Fruit fly (Drosophila melanogaster) whole organism, embryonic: ENCODE results near the gene Trhn.

Source experiments
- Atf6 ChIP-seq: fragments of 200-800 bp; sonication (Bioruptor generic); IDR thresholded peaks from 2 replicates; pipeline ENCODE4 v1.3.6; 2022; ENCODE audit warnings: missing biosample characterization, missing genetic modification characterization
- Bgb ChIP-seq: fragments of 200-800 bp; sonication (Bioruptor generic); IDR thresholded peaks from 2 replicates; pipeline ENCODE4 v1.3.6; 2022; ENCODE audit warnings: missing biosample characterization, missing genetic modification characterization; ENCODE audit not compliant: partially characterized antibody
- CG10366 ChIP-seq: fragments of 200-800 bp; sonication (Bioruptor generic); IDR thresholded peaks from 2 replicates; pipeline ENCODE4 v1.3.6; 2022; ENCODE audit warnings: missing biosample characterization, missing genetic modification characterization
- CG10431 ChIP-seq: fragments of 200-800 bp; sonication (Bioruptor generic); optimal IDR thresholded peaks from 3 replicates; lab custom pipeline; 2018; ENCODE audit warnings: missing biosample characterization, mild to moderate bottlenecking, missing genetic modification characterization
- CG11696 ChIP-seq: fragments of 200-800 bp; sonication (Bioruptor generic); IDR thresholded peaks from 2 replicates; pipeline ENCODE4 v1.3.6; 2022; ENCODE audit warnings: missing biosample characterization, missing genetic modification characterization
- CG13287 ChIP-seq: fragments of 200-800 bp; sonication (Bioruptor generic); IDR thresholded peaks from 2 replicates; pipeline ENCODE4 v1.3.6; 2022; ENCODE audit warnings: missing biosample characterization, missing genetic modification characterization; ENCODE audit not compliant: partially characterized antibody
- CG15479 ChIP-seq: fragments of 200-800 bp; sonication (Bioruptor generic); optimal IDR thresholded peaks from 3 replicates; lab custom pipeline; 2019; ENCODE audit warnings: missing biosample characterization, mild to moderate bottlenecking, missing genetic modification characterization, moderate library complexity
- CG16863 ChIP-seq: fragments of 200-800 bp; sonication (Bioruptor generic); optimal IDR thresholded peaks from 3 replicates; lab custom pipeline; 2016; ENCODE audit warnings: missing biosample characterization, missing genetic modification characterization
- CG18599 ChIP-seq: fragments of 200-800 bp; sonication (Bioruptor generic); optimal IDR thresholded peaks from 3 replicates; lab custom pipeline; 2017; ENCODE audit warnings: missing biosample characterization, missing genetic modification characterization, mild to moderate bottlenecking, moderate library complexity, missing genetic modification reagents
- CG2202 ChIP-seq: fragments of 200-800 bp; sonication (Bioruptor generic); optimal IDR thresholded peaks from 2 replicates; lab custom pipeline; 2018; ENCODE audit warnings: missing biosample characterization, mild to moderate bottlenecking, missing genetic modification characterization
- CG2712 ChIP-seq: fragments of 200-800 bp; optimal IDR thresholded peaks from 3 replicates; lab custom pipeline; 2019; ENCODE audit warnings: missing biosample characterization, mild to moderate bottlenecking, missing genetic modification characterization, moderate library complexity
- CG32772 ChIP-seq: fragments of 200-800 bp; sonication (Bioruptor generic); IDR thresholded peaks from 2 replicates; pipeline ENCODE4 v1.3.6; 2022; ENCODE audit warnings: missing biosample characterization, missing genetic modification characterization
- CG3847 ChIP-seq: fragments of 200-800 bp; sonication (Bioruptor generic); IDR thresholded peaks from 2 replicates; pipeline ENCODE4 v1.3.6; 2022; ENCODE audit warnings: missing biosample characterization, missing genetic modification characterization
- CG4282 ChIP-seq: fragments of 200-800 bp; sonication (Bioruptor generic); optimal IDR thresholded peaks from 2 replicates; lab custom pipeline; 2016; ENCODE audit warnings: missing biosample characterization, missing genetic modification characterization
- CG6689 ChIP-seq: fragments of 200-800 bp; sonication (Bioruptor generic); IDR thresholded peaks from 2 replicates; pipeline ENCODE4 v1.3.6; 2022; ENCODE audit warnings: missing biosample characterization, missing genetic modification characterization
- CG7556 ChIP-seq: fragments of 200-800 bp; sonication (Bioruptor generic); optimal IDR thresholded peaks from 2 replicates; lab custom pipeline; 2017; ENCODE audit warnings: missing biosample characterization, mild to moderate bottlenecking, missing genetic modification characterization
- CG7928 ChIP-seq: fragments of 200-800 bp; sonication (Bioruptor generic); optimal IDR thresholded peaks from 2 replicates; lab custom pipeline; 2017; ENCODE audit warnings: missing biosample characterization, mild to moderate bottlenecking, missing genetic modification characterization
- CG9797 ChIP-seq: fragments of 200-800 bp; sonication (Bioruptor generic); optimal IDR thresholded peaks from 3 replicates; lab custom pipeline; 2018; ENCODE audit warnings: missing biosample characterization, mild to moderate bottlenecking, missing genetic modification characterization
- CoRest ChIP-seq: fragments of 200-800 bp; sonication (Bioruptor generic); optimal IDR thresholded peaks from 3 replicates; lab custom pipeline; 2018; ENCODE audit warnings: missing biosample characterization, mild to moderate bottlenecking, missing genetic modification characterization, moderate library complexity
- E2f1 ChIP-seq: fragments of 200-800 bp; sonication (Bioruptor generic); IDR thresholded peaks from 2 replicates; pipeline ENCODE4 v1.3.6; 2022; ENCODE audit warnings: missing biosample characterization, missing genetic modification characterization
- Gsc ChIP-seq: fragments of 200-800 bp; sonication (Bioruptor generic); IDR thresholded peaks from 2 replicates; pipeline ENCODE4 v1.3.6; 2022; ENCODE audit warnings: missing biosample characterization, missing genetic modification characterization
- HLH54F ChIP-seq: fragments of 200-800 bp; sonication (Bioruptor generic); optimal IDR thresholded peaks from 3 replicates; lab custom pipeline; 2016; ENCODE audit warnings: missing biosample characterization, missing genetic modification characterization
- Hr51 ChIP-seq, 2 experiments: fragments of 200-800 bp; sonication (Bioruptor generic); optimal IDR thresholded peaks; 2 replicates in 1 of 2; 3 replicates in 1 of 2; lab custom pipeline; 2016 to 2018; ENCODE audit warnings: missing biosample characterization in 2 of 2, missing genetic modification characterization in 2 of 2, mild to moderate bottlenecking in 1 of 2, moderate library complexity in 1 of 2
- Hsf ChIP-seq: fragments of 200-800 bp; sonication (Bioruptor generic); optimal IDR thresholded peaks from 3 replicates; lab custom pipeline; 2016; ENCODE audit warnings: missing biosample characterization, missing genetic modification characterization
- Lim3 ChIP-seq: fragments of 200-800 bp; sonication (Bioruptor generic); IDR thresholded peaks from 2 replicates; pipeline ENCODE4 v1.3.6; 2022; ENCODE audit warnings: missing biosample characterization, missing genetic modification characterization
- Meics ChIP-seq: fragments of 200-800 bp; sonication (Bioruptor generic); optimal IDR thresholded peaks from 2 replicates; lab custom pipeline; 2017; ENCODE audit warnings: missing biosample characterization, mild to moderate bottlenecking, missing genetic modification characterization
- Optix ChIP-seq: fragments of 200-800 bp; sonication (Bioruptor generic); IDR thresholded peaks from 3 replicates; pipeline ENCODE4 v1.3.6; 2022; ENCODE audit warnings: missing biosample characterization, missing genetic modification characterization
- Rfx ChIP-seq: fragments of 200-800 bp; sonication (Bioruptor generic); IDR thresholded peaks from 2 replicates; pipeline ENCODE4 v1.3.6; 2022; ENCODE audit warnings: missing biosample characterization, missing genetic modification characterization
- ara ChIP-seq: fragments of 200-800 bp; sonication (Bioruptor generic); IDR thresholded peaks from 2 replicates; pipeline ENCODE4 v1.3.6; 2022; ENCODE audit warnings: missing biosample characterization, missing genetic modification characterization
- btn ChIP-seq: fragments of 200-800 bp; sonication (Bioruptor generic); optimal IDR thresholded peaks from 2 replicates; lab custom pipeline; 2016; ENCODE audit warnings: missing biosample characterization, missing genetic modification characterization
- cas ChIP-seq: fragments of 200-800 bp; sonication (Bioruptor generic); IDR thresholded peaks from 2 replicates; pipeline ENCODE4 v1.3.6; 2022; ENCODE audit warnings: missing biosample characterization, missing genetic modification characterization
- crp ChIP-seq, 2 experiments: fragments of 200-800 bp; sonication (Bioruptor generic); optimal IDR thresholded peaks; 2 replicates in 1 of 2; 3 replicates in 1 of 2; lab custom pipeline; 2017; ENCODE audit warnings: missing biosample characterization in 2 of 2, missing genetic modification characterization in 2 of 2, mild to moderate bottlenecking in 1 of 2, moderate library complexity in 1 of 2
- dpn ChIP-seq, 2 experiments: fragments of 200-800 bp; sonication (Bioruptor generic); optimal IDR thresholded peaks; 3 replicates each; lab custom pipeline; 2016; ENCODE audit warnings: missing biosample characterization in 2 of 2, missing genetic modification characterization in 2 of 2
- kni ChIP-seq: fragments of 200-800 bp; sonication (Bioruptor generic); optimal IDR thresholded peaks from 3 replicates; lab custom pipeline; 2017; ENCODE audit warnings: mild to moderate bottlenecking, missing biosample characterization, missing genetic modification reagents, missing genetic modification characterization
- lab ChIP-seq: fragments of 200-800 bp; sonication (Bioruptor generic); optimal IDR thresholded peaks from 3 replicates; lab custom pipeline; 2017; ENCODE audit warnings: missing biosample characterization, missing genetic modification characterization, mild to moderate bottlenecking, moderate library complexity, missing genetic modification reagents
- maf-S ChIP-seq: fragments of 200-800 bp; sonication (Bioruptor generic); optimal IDR thresholded peaks from 2 replicates; lab custom pipeline; 2016; ENCODE audit warnings: missing biosample characterization, missing genetic modification characterization
- pan ChIP-seq, 4 experiments: fragments of >200 bp in 3 of 4; fragments of 200-800 bp in 1 of 4; sonication (Bioruptor generic) in 1 of 4; optimal IDR thresholded peaks in 3 of 4; IDR thresholded peaks in 1 of 4; 2 replicates each; pipeline versions ENCODE4 v1.3.6 to Lab custom; 2017 to 2022; ENCODE audit warnings: missing biosample characterization in 2 of 4, missing genetic modification characterization in 2 of 4, mixed read lengths in 1 of 4
- prd ChIP-seq, 3 experiments: fragments of >200 bp in 2 of 3; fragments of 200-800 bp in 1 of 3; sonication (Bioruptor generic) in 1 of 3; optimal IDR thresholded peaks in 2 of 3; IDR thresholded peaks in 1 of 3; 2 replicates in 2 of 3; 3 replicates in 1 of 3; pipeline versions ENCODE4 v1.3.6 to Lab custom; 2017 to 2022; ENCODE audit warnings: missing biosample characterization in 1 of 3, missing genetic modification characterization in 1 of 3
- repo ChIP-seq: fragments of 200-800 bp; sonication (Bioruptor generic); optimal IDR thresholded peaks from 2 replicates; lab custom pipeline; 2016; ENCODE audit warnings: missing biosample characterization, missing genetic modification characterization
- ro ChIP-seq: fragments of 200-800 bp; sonication (Bioruptor generic); IDR thresholded peaks from 2 replicates; pipeline ENCODE4 v1.3.6; 2022; ENCODE audit warnings: missing biosample characterization, missing genetic modification characterization
- row ChIP-seq: fragments of 200-800 bp; sonication (Bioruptor generic); IDR thresholded peaks from 3 replicates; pipeline ENCODE4 v1.3.6; 2022; ENCODE audit warnings: missing biosample characterization, missing genetic modification characterization
- sd ChIP-seq: fragments of 200-800 bp; sonication (Bioruptor generic); optimal IDR thresholded peaks from 3 replicates; lab custom pipeline; 2018; ENCODE audit warnings: missing biosample characterization, mild to moderate bottlenecking, missing genetic modification characterization, moderate library complexity
- sens ChIP-seq: fragments of 200-800 bp; sonication (Bioruptor generic); peaks from one replicate; lab custom pipeline; 2016; ENCODE audit warnings: missing biosample characterization, missing genetic modification characterization
- sqz ChIP-seq: fragments of 200-800 bp; sonication (Bioruptor generic); optimal IDR thresholded peaks from 3 replicates; lab custom pipeline; 2018; ENCODE audit warnings: missing biosample characterization, mild to moderate bottlenecking, missing genetic modification characterization
- tio ChIP-seq: fragments of 200-800 bp; sonication (Bioruptor generic); optimal IDR thresholded peaks from 2 replicates; lab custom pipeline; 2017; ENCODE audit warnings: missing biosample characterization, missing genetic modification characterization, inconsistent platforms
- tup ChIP-seq: fragments of 200-800 bp; sonication (Bioruptor generic); optimal IDR thresholded peaks from 2 replicates; lab custom pipeline; 2016; ENCODE audit warnings: missing biosample characterization, mild to moderate bottlenecking, missing genetic modification characterization, moderate library complexity
- unc-4 ChIP-seq: fragments of 200-800 bp; sonication (Bioruptor generic); IDR thresholded peaks from 2 replicates; pipeline ENCODE4 v1.3.6; 2022; ENCODE audit warnings: missing biosample characterization, missing genetic modification characterization; ENCODE audit not compliant: partially characterized antibody
- wek ChIP-seq: fragments of 200-800 bp; sonication (Bioruptor generic); optimal IDR thresholded peaks from 3 replicates; lab custom pipeline; 2018; ENCODE audit warnings: missing biosample characterization, mild to moderate bottlenecking, missing genetic modification characterization, moderate library complexity
- z ChIP-seq: fragments of 200-800 bp; sonication (Bioruptor generic); IDR thresholded peaks from 3 replicates; pipeline ENCODE4 v1.3.6; 2022; ENCODE audit warnings: missing biosample characterization, missing genetic modification characterization

The Trhn gene

DNA sequence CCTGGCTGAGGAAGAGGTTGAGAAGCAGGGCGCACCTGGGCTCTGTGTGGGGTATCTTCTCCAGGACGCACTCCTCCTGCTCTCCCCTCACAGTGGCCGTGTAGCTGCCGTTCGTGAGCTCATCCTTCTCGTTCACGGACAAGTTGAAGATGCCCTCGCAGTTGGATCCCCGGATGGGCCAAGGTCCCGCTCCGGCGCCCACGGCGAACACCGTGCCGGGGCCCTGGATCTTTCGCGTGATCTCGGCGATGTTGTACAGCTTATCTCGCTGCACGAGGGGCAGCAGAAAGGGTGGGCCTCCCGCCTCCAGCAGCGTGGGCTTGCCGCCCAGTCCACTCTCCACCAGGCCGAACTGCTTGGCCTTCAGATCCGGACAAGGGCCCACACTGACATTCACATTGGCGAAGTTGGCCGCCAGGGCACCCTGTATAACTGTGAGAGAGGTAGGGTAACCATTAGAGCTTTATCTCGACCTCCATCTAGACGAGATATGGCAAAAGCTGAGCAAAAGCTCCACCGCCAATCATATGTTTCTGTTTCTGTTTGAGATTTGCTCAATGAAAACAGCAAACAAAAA, 11.0 kb upstream of the Trhn start (continued):
- TF ChIP-seq CG13287 (GFP tag; lab: Robert Waterston, UW) (peak; percentile 19; the same call in 1 of the 2 replicates), lab (GFP tag; lab: Kevin White, UChicago) (peak; percentile 26), sd (tag; lab: Kevin White, UChicago) (no peak), z (GFP tag; lab: Robert Waterston, UW) (peak; percentile 87), maf-S (GFP tag; lab: Kevin White, UChicago) (no peak), cas (GFP tag; lab: Robert Waterston, UW) (no peak), CG16863 (GFP tag; lab: Kevin White, UChicago) (no peak), CG15479 (GFP tag; lab: Kevin White, UChicago) (no peak), E2f1 (GFP tag; lab: Robert Waterston, UW) (0 out of 2 replicates have a peak, but pooled peaks have one; percentile 9), CG3847 (GFP tag; lab: Robert Waterston, UW) (peak; percentile 29; the same call in 1 of the 2 replicates), sqz (GFP tag; lab: Kevin White, UChicago) (no peak), Rfx (GFP tag; lab: Robert Waterston, UW) (peak; percentile 58), CoRest (no peak), CG9797 (GFP tag; lab: Kevin White, UChicago) (no peak), Atf6 (GFP tag; lab: Robert Waterston, UW) (peak; percentile 48; the same call in 1 of the 2 replicates), wek (GFP tag; lab: Kevin White, UChicago) (no peak), prd (optimal IDR thresholded peaks at IDR 0.05; lab: Kevin White, UChicago) (no peak), prd (GFP tag; IDR thresholded peaks at IDR 0.05; lab: Robert Waterston, UW) (0 out of 3 replicates have a peak, but pooled peaks have one; percentile 22), CG2202 (tag; lab: Kevin White, UChicago) (no peak), HLH54F (no peak), ro (GFP tag; lab: Robert Waterston, UW) (no peak), tup (GFP tag; lab: Kevin White, UChicago) (no peak), Meics (GFP tag; lab: Kevin White, UChicago) (peak; percentile 12), CG7556 (GFP tag; lab: Kevin White, UChicago) (no peak), btn (GFP tag; lab: Kevin White, UChicago) (no peak), row (peak; percentile 14; the same call in 1 of the 3 replicates), CG18599 (GFP tag; lab: Kevin White, UChicago) (no peak), CG6689 (0 out of 2 replicates have a peak, but pooled peaks have one; percentile 11), crp (GFP tag; optimal IDR thresholded peaks at IDR 0.05; lab: Kevin White, UChicago) (peak in 1 of 2 experiments; percentile 36), Hr51 (GFP tag; optimal IDR thresholded peaks at IDR 0.05; lab: Kevin White, UChicago) (no peak), CG10366 (GFP tag; lab: Robert Waterston, UW) (peak; percentile 68), Optix (GFP tag; lab: Robert Waterston, UW) (no peak), CG10431 (GFP tag; lab: Kevin White, UChicago) (no peak), Gsc (no peak), Lim3 (GFP tag; lab: Robert Waterston, UW) (no peak), repo (no peak), kni (GFP tag; lab: Kevin White, UChicago) (no peak), pan (optimal IDR thresholded peaks at IDR 0.05; lab: Kevin White, UChicago) (no peak), pan (GFP tag; optimal IDR thresholded peaks at IDR 0.05 in 1 of 2, IDR thresholded peaks at IDR 0.05 in 1 of 2) (peak in 1 of 2 experiments; percentile 8), CG11696 (GFP tag; lab: Robert Waterston, UW) (no peak), sens (GFP tag; lab: Kevin White, UChicago) (no peak), CG4282 (no peak), ara (no peak), dpn (GFP tag; optimal IDR thresholded peaks at IDR 0.05; lab: Kevin White, UChicago) (no peak), Bgb (GFP tag; lab: Robert Waterston, UW) (no peak), CG32772 (GFP tag; lab: Robert Waterston, UW) (no peak), tio (GFP tag; lab: Kevin White, UChicago) (no peak), unc-4 (0 out of 2 replicates have a peak, but pooled peaks have one; percentile 30), CG7928 (GFP tag; lab: Kevin White, UChicago) (no peak), CG2712 (tag; lab: Kevin White, UChicago) (no peak), Hsf (GFP tag; lab: Kevin White, UChicago) (no peak)
